Worm (Caenorhabditis elegans): ENCODE measurements around the gene F56B3.6.

F56B3.6 gene

ce11 chrIV:824854-825253 is 37.0 kb downstream of the F56B3.6 start, which contains the start of gene zipt-15:
Gene zipt-15, minus strand, starts transcription at chrIV:824954.
- TF ChIP-seq him-1 (tag; optimal IDR thresholded peaks at IDR 0.05) (no peak), W03F9.2 (tag; optimal IDR thresholded peaks at IDR 0.05) (no peak), dao-5 (tag; optimal IDR thresholded peaks at IDR 0.05) (no peak)

DNA sequence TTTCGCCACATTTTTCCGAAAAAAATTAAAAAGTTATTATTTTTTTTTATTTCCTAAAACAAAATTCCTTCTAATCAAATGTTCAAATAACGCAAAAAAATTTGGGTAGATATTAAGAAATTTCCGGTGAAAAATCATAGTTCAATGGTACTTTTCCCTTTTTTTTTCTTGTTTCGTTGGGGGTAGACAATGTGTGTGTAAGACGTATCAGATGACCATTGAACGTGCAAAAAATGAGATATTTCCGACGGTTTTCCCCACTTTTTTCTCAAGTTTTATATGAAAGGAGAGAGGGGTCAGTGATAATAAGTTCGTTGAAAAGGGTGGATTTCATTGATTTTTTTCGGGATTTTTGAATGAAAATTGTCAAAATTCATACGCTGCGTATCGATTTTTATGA is 38.3 kb downstream of the F56B3.6 start:
- TF ChIP-seq dao-5 (tag; optimal IDR thresholded peaks at IDR 0.05) (no peak), him-1 (tag; optimal IDR thresholded peaks at IDR 0.05) (no peak), W03F9.2 (tag; optimal IDR thresholded peaks at IDR 0.05) (no peak)

ce11 chrIV:828427-828826 is 40.6 kb downstream of the F56B3.6 start:
- TF ChIP-seq him-1 (tag; optimal IDR thresholded peaks at IDR 0.05) (no peak), dao-5 (tag; optimal IDR thresholded peaks at IDR 0.05) (no peak), W03F9.2 (tag; optimal IDR thresholded peaks at IDR 0.05) (no peak)

ce11 chrIV:829107-829506 is 41.3 kb downstream of the F56B3.6 start:
- TF ChIP-seq dao-5 (tag; optimal IDR thresholded peaks at IDR 0.05) (no peak), W03F9.2 (tag; optimal IDR thresholded peaks at IDR 0.05) (no peak), him-1 (tag; optimal IDR thresholded peaks at IDR 0.05) (no peak)

ce11 chrIV:829691-830090 is 41.8 kb downstream of the F56B3.6 start:
- TF ChIP-seq dao-5 (tag; optimal IDR thresholded peaks at IDR 0.05) = no peak
- TF ChIP-seq W03F9.2 (tag; optimal IDR thresholded peaks at IDR 0.05) = no peak
- TF ChIP-seq him-1 (tag; optimal IDR thresholded peaks at IDR 0.05) = no peak

DNA sequence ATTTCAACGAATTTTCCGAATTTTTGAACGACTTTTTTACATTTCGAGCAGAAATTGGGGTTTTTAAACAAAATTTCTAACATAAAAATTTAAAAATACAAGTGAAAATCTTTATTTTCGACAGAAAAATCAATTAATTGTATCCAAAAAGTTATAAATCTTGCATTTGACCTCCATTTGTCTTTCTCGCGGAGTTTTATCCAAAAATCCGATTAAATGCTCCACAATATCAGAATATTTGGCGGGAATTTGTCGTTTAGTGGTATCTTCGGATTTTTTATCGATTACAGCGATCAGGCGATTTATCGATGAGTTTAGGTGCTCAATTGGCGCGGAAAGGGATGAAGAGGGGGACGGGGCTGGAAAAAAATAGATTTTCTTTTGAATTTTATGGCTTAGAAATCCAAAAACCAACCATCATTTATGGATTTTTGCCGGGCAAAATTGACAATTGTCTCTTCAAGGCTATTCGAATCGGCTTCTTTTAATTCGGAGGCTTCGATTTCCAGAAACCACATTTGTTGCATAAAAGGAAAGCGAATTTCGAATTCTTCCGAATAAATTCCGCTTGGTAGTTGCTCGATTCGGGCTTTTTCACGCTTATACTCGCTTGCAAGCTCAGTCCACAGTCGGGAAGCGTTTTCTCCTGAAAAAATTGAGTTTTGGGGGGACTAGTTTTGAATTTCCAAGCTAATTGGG is 42.6 kb downstream of the F56B3.6 start:
- TF ChIP-seq him-1 (tag; optimal IDR thresholded peaks at IDR 0.05) (no peak), W03F9.2 (tag; optimal IDR thresholded peaks at IDR 0.05) (no peak), dao-5 (tag; optimal IDR thresholded peaks at IDR 0.05) (no peak)

DNA sequence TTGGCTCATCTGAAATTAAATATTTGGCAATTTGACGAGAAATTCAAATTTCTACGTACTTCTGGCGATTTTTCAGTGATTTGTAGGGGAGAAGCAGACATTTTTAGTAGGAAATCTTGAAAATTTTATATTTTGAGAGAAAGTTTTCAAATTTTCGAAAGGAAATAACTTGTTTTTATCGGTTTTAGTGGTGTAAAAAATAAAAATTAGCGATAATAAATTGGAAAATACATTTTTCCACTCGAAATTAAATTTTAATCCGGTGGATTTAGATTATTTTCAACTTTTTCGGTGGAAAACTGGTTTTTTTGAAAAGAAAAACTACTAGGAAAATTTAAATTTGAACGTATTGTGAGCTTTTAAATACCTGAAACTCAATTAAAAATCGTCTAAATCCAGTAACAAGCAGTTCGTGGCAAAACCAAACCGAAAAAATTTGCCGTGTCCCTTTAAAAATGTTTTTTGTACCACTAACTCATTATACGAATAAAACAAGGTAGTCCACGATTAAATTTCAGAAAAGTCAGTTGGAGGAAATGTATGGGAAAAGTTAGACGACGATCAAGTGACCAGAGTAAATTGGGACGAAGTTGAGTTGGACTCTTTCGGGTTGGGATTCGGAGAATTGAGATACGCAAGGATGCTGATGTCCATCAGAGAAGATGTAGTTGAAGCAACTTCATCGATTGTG is 44.1 kb downstream of the F56B3.6 start, which contains the start of the genes madf-1 and Y55F3BR.10:
Gene madf-1, minus strand, starts transcription at position 101 of the 691 bp plus-strand sequence.
Gene Y55F3BR.10, plus strand, starts transcription at position 641 of the 691 bp plus-strand sequence.
- TF ChIP-seq dao-5 (tag; optimal IDR thresholded peaks at IDR 0.05) = no peak
- no peak for TF ChIP-seq him-1 (tag; optimal IDR thresholded peaks at IDR 0.05)
- no peak for TF ChIP-seq W03F9.2 (tag; optimal IDR thresholded peaks at IDR 0.05)

DNA sequence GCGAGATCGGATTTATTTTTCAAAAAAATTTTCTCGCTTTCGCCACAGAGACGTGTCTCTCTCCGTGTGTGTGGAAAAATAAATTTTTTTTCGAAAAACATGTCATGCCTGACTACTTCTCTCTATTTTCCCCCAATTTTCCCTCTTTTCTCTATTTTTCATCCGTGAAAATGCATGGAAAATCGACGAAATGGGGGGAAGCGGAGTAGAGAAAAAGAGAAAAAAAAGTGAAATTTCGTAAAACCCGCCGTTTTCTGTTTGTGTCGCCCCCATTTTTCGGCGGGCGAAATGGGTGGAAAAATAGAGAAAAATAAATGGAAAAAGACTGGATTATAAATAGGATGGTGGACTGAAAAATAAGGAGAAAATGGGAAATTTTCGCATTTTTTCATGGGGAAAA is 45.7 kb downstream of the F56B3.6 start:
- TF ChIP-seq him-1 (tag; optimal IDR thresholded peaks at IDR 0.05) (no peak), W03F9.2 (tag; optimal IDR thresholded peaks at IDR 0.05) (no peak), dao-5 (tag; optimal IDR thresholded peaks at IDR 0.05) (no peak)

Data from whole organism, L4/young adult.